Fruit fly (Drosophila melanogaster): ENCODE data around the gene sNPF.
A peak's percentile ranks its signal among the peaks of the same experiment; 100 is the strongest.

Gene sNPF

dm6 chr2L:20093794-20094193 lies 66.1 kb downstream of the sNPF start, which contains the start of the genes Taf13 and nesd (continued):
- TF ChIP-seq CG12299 (tag; optimal IDR thresholded peaks at IDR 0.05) (no peak), pzg (GFP tag; optimal IDR thresholded peaks at IDR 0.05) (peak; percentile 76), CG11398 (GFP tag; optimal IDR thresholded peaks at IDR 0.05) (no peak), CG17829 (tag; optimal IDR thresholded peaks at IDR 0.05) (peak; percentile 70), Hand (GFP tag; optimal IDR thresholded peaks at IDR 0.05) (no peak), CG16815 (GFP tag; optimal IDR thresholded peaks at IDR 0.05) (no peak), CG14965 (GFP tag; optimal IDR thresholded peaks at IDR 0.05; ENCODE audit: borderline replicate concordance) (no peak), CG9876 (GFP tag; optimal IDR thresholded peaks at IDR 0.05) (no peak), sisA (GFP tag; IDR thresholded peaks at IDR 0.05) (no peak), Tbp (GFP tag; optimal IDR thresholded peaks at IDR 0.05) (no peak), oc (tag; optimal IDR thresholded peaks at IDR 0.05) (no peak), BEAF-32 (GFP tag; optimal IDR thresholded peaks at IDR 0.05) (peak; percentile 85), BtbVII (GFP tag; optimal IDR thresholded peaks at IDR 0.05) (no peak), fu2 (GFP tag; optimal IDR thresholded peaks at IDR 0.05) (no peak), CG3847 (GFP tag; IDR thresholded peaks at IDR 0.05) (peak; percentile 45; the same call in 1 of the 2 replicates), dan (GFP tag; IDR thresholded peaks at IDR 0.05) (no peak), aop (GFP tag; IDR thresholded peaks at IDR 0.05) (no peak), Ptx1 (GFP tag; IDR thresholded peaks at IDR 0.05) (no peak), sob (GFP tag; IDR thresholded peaks at IDR 0.05) (0 out of 2 replicates have a peak, but pooled peaks have one; percentile 17), GATAe (GFP tag; conservative IDR thresholded peaks at IDR 0.05) (no peak), CG17612 (GFP tag; IDR thresholded peaks at IDR 0.05) (no peak), Hr3 (GFP tag; optimal IDR thresholded peaks at IDR 0.05) (peak; percentile 20), ttk (GFP tag; IDR thresholded peaks at IDR 0.05) (no peak), CG14710 (tag; optimal IDR thresholded peaks at IDR 0.05) (peak; percentile 82), Dll (GFP tag; IDR thresholded peaks at IDR 0.05; ENCODE audit: partially characterized antibody) (peak; percentile 84), Abd-B (GFP tag; optimal IDR thresholded peaks at IDR 0.05) (peak; percentile 41), Sry-β (GFP tag; optimal IDR thresholded peaks at IDR 0.05) (peak; percentile 96), CG13775 (GFP tag; optimal IDR thresholded peaks at IDR 0.05) (peak; percentile 52), CG6654 (GFP tag; optimal IDR thresholded peaks at IDR 0.05) (no peak), CG7987 (GFP tag; optimal IDR thresholded peaks at IDR 0.05) (no peak), cad (GFP tag; optimal IDR thresholded peaks at IDR 0.05) (no peak), btn (GFP tag; optimal IDR thresholded peaks at IDR 0.05) (no peak), CG11696 (GFP tag; IDR thresholded peaks at IDR 0.05) (no peak), fd102C (GFP tag; optimal IDR thresholded peaks at IDR 0.05) (no peak), vfl (GFP tag; optimal IDR thresholded peaks at IDR 0.05) (no peak), phol (tag; optimal IDR thresholded peaks at IDR 0.05) (peak; percentile 64), HmgZ (tag; optimal IDR thresholded peaks at IDR 0.05) (peak; percentile 68), Usf (GFP tag; optimal IDR thresholded peaks at IDR 0.05) (no peak), Bgb (GFP tag; IDR thresholded peaks at IDR 0.05; ENCODE audit: partially characterized antibody) (peak; percentile 53), luna (GFP tag; optimal IDR thresholded peaks at IDR 0.05) (no peak), eyg (GFP tag; optimal IDR thresholded peaks at IDR 0.05) (no peak), B-H2 (GFP tag; optimal IDR thresholded peaks at IDR 0.05) (peak; percentile 29), Sin3A (optimal IDR thresholded peaks at IDR 0.05) (peak; percentile 92), Meics (GFP tag; optimal IDR thresholded peaks at IDR 0.05) (peak; percentile 42), cato (GFP tag; optimal IDR thresholded peaks at IDR 0.05; ENCODE audit: borderline replicate concordance) (no peak), MBD-R2 (GFP tag; IDR thresholded peaks at IDR 0.05) (peak; percentile 77), so (GFP tag; IDR thresholded peaks at IDR 0.05) (no peak), Eip74EF (GFP tag; optimal IDR thresholded peaks at IDR 0.05) (no peak), NFAT (GFP tag; IDR thresholded peaks at IDR 0.05) (no peak), zfh2 (GFP tag; optimal IDR thresholded peaks at IDR 0.05) (peak; percentile 31), CG7556 (GFP tag; optimal IDR thresholded peaks at IDR 0.05) (peak; percentile 1), unpg (GFP tag; optimal IDR thresholded peaks at IDR 0.05) (peak; percentile 26)

All from whole organism, embryonic.